Fruit fly (Drosophila melanogaster) whole organism, embryonic: ENCODE data around the gene Tps1.

Source experiments
- Abd-B ChIP-seq: fragments of 200-800 bp; sonication (Bioruptor generic); optimal IDR thresholded peaks from 2 replicates; lab custom pipeline; 2018; ENCODE audit warnings: missing biosample characterization, mild to moderate bottlenecking, missing genetic modification characterization, moderate library complexity
- Bdp1 ChIP-seq: fragments of 200-800 bp; sonication (Bioruptor generic); optimal IDR thresholded peaks from 3 replicates; lab custom pipeline; 2016; ENCODE audit warnings: missing biosample characterization, missing genetic modification characterization
- C15 ChIP-seq: fragments of 200-800 bp; sonication (Bioruptor generic); IDR thresholded peaks from 3 replicates; pipeline ENCODE4 v1.3.6; 2022; ENCODE audit warnings: missing biosample characterization, missing genetic modification characterization
- CG1024 ChIP-seq: fragments of 200-800 bp; sonication (Bioruptor generic); IDR thresholded peaks from 2 replicates; pipeline ENCODE4 v1.3.6; 2022; ENCODE audit warnings: missing biosample characterization, missing genetic modification characterization
- CG11696 ChIP-seq: fragments of 200-800 bp; sonication (Bioruptor generic); IDR thresholded peaks from 2 replicates; pipeline ENCODE4 v1.3.6; 2022; ENCODE audit warnings: missing biosample characterization, missing genetic modification characterization
- CG14014 ChIP-seq: fragments of 200-800 bp; sonication (Bioruptor generic); IDR thresholded peaks from 2 replicates; pipeline ENCODE4 v1.3.6; 2022; ENCODE audit warnings: missing biosample characterization, missing genetic modification characterization
- CG14860 ChIP-seq: fragments of 200-800 bp; sonication (Bioruptor generic); IDR thresholded peaks from 3 replicates; pipeline ENCODE4 v1.3.6; 2022; ENCODE audit warnings: missing biosample characterization, missing genetic modification characterization; ENCODE audit not compliant: partially characterized antibody
- CG15514 ChIP-seq: fragments of 200-800 bp; sonication (Bioruptor generic); optimal IDR thresholded peaks from 3 replicates; lab custom pipeline; 2017; ENCODE audit warnings: missing biosample characterization, missing genetic modification characterization, mild to moderate bottlenecking, moderate library complexity, missing genetic modification reagents
- CG1602 ChIP-seq: fragments of 200-800 bp; sonication (Bioruptor generic); optimal IDR thresholded peaks from 3 replicates; lab custom pipeline; 2016; ENCODE audit warnings: missing biosample characterization, missing genetic modification characterization
- CG1603 ChIP-seq: fragments of 200-800 bp; sonication (Bioruptor generic); optimal IDR thresholded peaks from 2 replicates; lab custom pipeline; 2019; ENCODE audit warnings: missing biosample characterization, mild to moderate bottlenecking, missing genetic modification characterization, moderate library complexity
- CG17328 ChIP-seq: fragments of 200-800 bp; sonication (Bioruptor generic); IDR thresholded peaks from 2 replicates; pipeline ENCODE4 v1.3.6; 2022; ENCODE audit warnings: missing biosample characterization, missing genetic modification characterization
- CG18619 ChIP-seq: fragments of 200-800 bp; sonication (Bioruptor generic); optimal IDR thresholded peaks from 3 replicates; lab custom pipeline; 2017; ENCODE audit warnings: missing biosample characterization, mild to moderate bottlenecking, missing genetic modification characterization
- CG2116 ChIP-seq: fragments of 200-800 bp; sonication (Bioruptor generic); optimal IDR thresholded peaks from 3 replicates; lab custom pipeline; 2018; ENCODE audit warnings: missing biosample characterization, mild to moderate bottlenecking, missing genetic modification characterization
- CG2202 ChIP-seq: fragments of 200-800 bp; sonication (Bioruptor generic); optimal IDR thresholded peaks from 2 replicates; lab custom pipeline; 2018; ENCODE audit warnings: missing biosample characterization, mild to moderate bottlenecking, missing genetic modification characterization
- CG31388 ChIP-seq: fragments of 200-800 bp; sonication (Bioruptor generic); optimal IDR thresholded peaks from 2 replicates; lab custom pipeline; 2016; ENCODE audit warnings: missing biosample characterization, missing genetic modification characterization
- CG4820 ChIP-seq: fragments of 200-800 bp; sonication (Bioruptor generic); optimal IDR thresholded peaks from 3 replicates; lab custom pipeline; 2016; ENCODE audit warnings: missing biosample characterization, missing genetic modification characterization
- CG6272 ChIP-seq: fragments of 200-800 bp; sonication (Bioruptor generic); IDR thresholded peaks from 2 replicates; pipeline ENCODE4 v1.3.6; 2022; ENCODE audit warnings: missing biosample characterization, missing genetic modification characterization
- CG7928 ChIP-seq: fragments of 200-800 bp; sonication (Bioruptor generic); optimal IDR thresholded peaks from 2 replicates; lab custom pipeline; 2017; ENCODE audit warnings: missing biosample characterization, mild to moderate bottlenecking, missing genetic modification characterization
- CG7963 ChIP-seq: fragments of 200-800 bp; sonication (Bioruptor generic); IDR thresholded peaks from 3 replicates; pipeline ENCODE4 v1.3.6; 2022; ENCODE audit warnings: missing biosample characterization, missing genetic modification characterization; ENCODE audit not compliant: partially characterized antibody
- CG9876 ChIP-seq: fragments of 200-800 bp; sonication (Bioruptor generic); optimal IDR thresholded peaks from 2 replicates; lab custom pipeline; 2016; ENCODE audit warnings: missing biosample characterization, missing genetic modification characterization
- Camta ChIP-seq: fragments of 200-800 bp; sonication (Bioruptor generic); optimal IDR thresholded peaks from 2 replicates; lab custom pipeline; 2016; ENCODE audit warnings: missing biosample characterization, missing genetic modification characterization
- CkIIα-i1 ChIP-seq: fragments of 200-800 bp; sonication (Bioruptor generic); IDR thresholded peaks from 2 replicates; pipeline ENCODE4 v1.3.6; 2022; ENCODE audit warnings: missing biosample characterization, missing genetic modification characterization
- Dad ChIP-seq: fragments of 200-800 bp; sonication (Bioruptor generic); optimal IDR thresholded peaks from 3 replicates; lab custom pipeline; 2016; ENCODE audit warnings: missing biosample characterization, missing genetic modification characterization
- Doc3 ChIP-seq: fragments of 200-800 bp; sonication (Bioruptor generic); IDR thresholded peaks from 3 replicates; pipeline ENCODE4 v1.3.6; 2022; ENCODE audit warnings: missing biosample characterization, missing genetic modification characterization; ENCODE audit not compliant: partially characterized antibody
- E2f1 ChIP-seq: fragments of 200-800 bp; sonication (Bioruptor generic); IDR thresholded peaks from 2 replicates; pipeline ENCODE4 v1.3.6; 2022; ENCODE audit warnings: missing biosample characterization, missing genetic modification characterization
- Ets65A ChIP-seq: fragments of 200-800 bp; sonication (Bioruptor generic); peaks from one replicate; lab custom pipeline; 2016; ENCODE audit warnings: missing biosample characterization, missing genetic modification characterization
- H15 ChIP-seq: fragments of 200-800 bp; sonication (Bioruptor generic); IDR thresholded peaks from 3 replicates; pipeline ENCODE4 v1.3.6; 2022; ENCODE audit warnings: missing biosample characterization, missing genetic modification characterization
- Hsf ChIP-seq: fragments of 200-800 bp; sonication (Bioruptor generic); optimal IDR thresholded peaks from 3 replicates; lab custom pipeline; 2016; ENCODE audit warnings: missing biosample characterization, missing genetic modification characterization
- Lhr ChIP-seq: fragments of 200-800 bp; sonication (Bioruptor generic); optimal IDR thresholded peaks from 3 replicates; lab custom pipeline; 2017; ENCODE audit warnings: mild to moderate bottlenecking, missing biosample characterization, missing genetic modification reagents, missing genetic modification characterization
- Lpt ChIP-seq: fragments of >200 bp; optimal IDR thresholded peaks from 2 replicates; lab custom pipeline; 2018; ENCODE audit warnings: missing biosample characterization, missing genetic modification characterization
- MTF-1 ChIP-seq: fragments of 200-800 bp; sonication (Bioruptor generic); optimal IDR thresholded peaks from 2 replicates; lab custom pipeline; 2018; ENCODE audit warnings: missing biosample characterization, mild to moderate bottlenecking, missing genetic modification characterization, borderline replicate concordance
- Scr ChIP-seq: fragments of 200-800 bp; sonication (Bioruptor generic); IDR thresholded peaks from 2 replicates; pipeline ENCODE4 v1.3.6; 2022; ENCODE audit warnings: missing biosample characterization, missing genetic modification characterization; ENCODE audit not compliant: partially characterized antibody
- Sin3A ChIP-seq: fragments of >200 bp; optimal IDR thresholded peaks from 2 replicates; lab custom pipeline; 2018
- Sox100B ChIP-seq: fragments of 200-800 bp; sonication (Bioruptor generic); optimal IDR thresholded peaks from 3 replicates; lab custom pipeline; 2018; ENCODE audit warnings: missing biosample characterization, mild to moderate bottlenecking, missing genetic modification characterization
- Ssrp ChIP-seq: fragments of 200-800 bp; sonication (Bioruptor generic); optimal IDR thresholded peaks from 2 replicates; lab custom pipeline; 2018; ENCODE audit warnings: missing biosample characterization, mild to moderate bottlenecking, missing genetic modification characterization, moderate library complexity
- al ChIP-seq: fragments of 200-800 bp; sonication (Bioruptor generic); IDR thresholded peaks from 2 replicates; pipeline ENCODE4 v1.3.6; 2022; ENCODE audit warnings: missing biosample characterization, missing genetic modification characterization
- ase ChIP-seq: fragments of 200-800 bp; sonication (Bioruptor generic); IDR thresholded peaks from 3 replicates; pipeline ENCODE4 v1.3.6; 2022; ENCODE audit warnings: missing biosample characterization, missing genetic modification characterization
- cas ChIP-seq: fragments of 200-800 bp; sonication (Bioruptor generic); IDR thresholded peaks from 2 replicates; pipeline ENCODE4 v1.3.6; 2022; ENCODE audit warnings: missing biosample characterization, missing genetic modification characterization
- chinmo ChIP-seq: fragments of 200-800 bp; sonication (Bioruptor generic); IDR thresholded peaks from 4 replicates; pipeline ENCODE4 v1.3.6; 2022; ENCODE audit warnings: missing biosample characterization, missing genetic modification characterization; ENCODE audit not compliant: partially characterized antibody
- dmrt99B ChIP-seq: fragments of 200-800 bp; sonication (Bioruptor generic); optimal IDR thresholded peaks from 2 replicates; lab custom pipeline; 2018; ENCODE audit warnings: missing biosample characterization, mild to moderate bottlenecking, missing genetic modification characterization, moderate library complexity
- en ChIP-seq: fragments of 200-800 bp; sonication (Bioruptor generic); optimal IDR thresholded peaks from 2 replicates; lab custom pipeline; 2016; ENCODE audit warnings: missing biosample characterization, missing genetic modification characterization
- fd102C ChIP-seq: fragments of 200-800 bp; sonication (Bioruptor generic); optimal IDR thresholded peaks from 2 replicates; lab custom pipeline; 2018; ENCODE audit warnings: missing biosample characterization, mild to moderate bottlenecking, missing genetic modification characterization, moderate library complexity
- grn ChIP-seq: fragments of 200-800 bp; sonication (Bioruptor generic); optimal IDR thresholded peaks from 3 replicates; lab custom pipeline; 2017; ENCODE audit warnings: missing biosample characterization, missing genetic modification characterization
- ind ChIP-seq: fragments of 200-800 bp; sonication (Bioruptor generic); optimal IDR thresholded peaks from 3 replicates; lab custom pipeline; 2016; ENCODE audit warnings: missing biosample characterization, missing genetic modification characterization
- jing ChIP-seq: fragments of 200-800 bp; sonication (Bioruptor generic); optimal IDR thresholded peaks from 2 replicates; lab custom pipeline; 2018; ENCODE audit warnings: missing biosample characterization, mild to moderate bottlenecking, missing genetic modification characterization
- salm ChIP-seq: fragments of 200-800 bp; sonication (Bioruptor generic); optimal IDR thresholded peaks from 2 replicates; lab custom pipeline; 2018; ENCODE audit warnings: missing biosample characterization, mild to moderate bottlenecking, missing genetic modification characterization
- shn ChIP-seq: fragments of 200-800 bp; sonication (Bioruptor generic); optimal IDR thresholded peaks from 3 replicates; lab custom pipeline; 2016; ENCODE audit warnings: missing biosample characterization, missing genetic modification characterization
- sug ChIP-seq: fragments of 200-800 bp; optimal IDR thresholded peaks from 2 replicates; lab custom pipeline; 2019; ENCODE audit warnings: missing biosample characterization, mild to moderate bottlenecking, missing genetic modification characterization, moderate library complexity
- trem ChIP-seq: fragments of 200-800 bp; optimal IDR thresholded peaks from 3 replicates; lab custom pipeline; 2019; ENCODE audit warnings: missing biosample characterization, mild to moderate bottlenecking, missing genetic modification characterization, moderate library complexity
- usp ChIP-seq: fragments of >200 bp; optimal IDR thresholded peaks from 2 replicates; lab custom pipeline; 2017; ENCODE audit warnings: missing biosample characterization, missing genetic modification characterization
- wek ChIP-seq: fragments of 200-800 bp; sonication (Bioruptor generic); optimal IDR thresholded peaks from 3 replicates; lab custom pipeline; 2018; ENCODE audit warnings: missing biosample characterization, mild to moderate bottlenecking, missing genetic modification characterization, moderate library complexity

Gene Tps1

dm6 chr2L:4350683-4351324, 37.3 kb upstream of the Tps1 start (continued):
- TF ChIP-seq CG1603 (tag; lab: Kevin White, UChicago) (peak; percentile 58), shn (GFP tag; lab: Kevin White, UChicago) (peak; percentile 41), C15 (GFP tag; lab: Robert Waterston, UW) (no peak), ind (GFP tag; lab: Kevin White, UChicago) (peak; percentile 9), MTF-1 (GFP tag; lab: Kevin White, UChicago) (no peak), Ssrp (peak; percentile 54), CG2202 (tag; lab: Kevin White, UChicago) (peak; percentile 64), CG9876 (GFP tag; lab: Kevin White, UChicago) (no peak), Camta (peak; percentile 68), jing (GFP tag; lab: Kevin White, UChicago) (peak; percentile 5), CG17328 (peak; percentile 77), Lhr (no peak), en (peak; percentile 52), Lpt (GFP tag; lab: Kevin White, UChicago) (no peak), CkIIα-i1 (GFP tag; lab: Robert Waterston, UW) (no peak), E2f1 (peak; percentile 47; the same call in 1 of the 2 replicates), trem (tag; lab: Kevin White, UChicago) (peak; percentile 83), Sin3A (lab: Kevin White, UChicago) (no peak), chinmo (GFP tag; lab: Robert Waterston, UW) (no peak), H15 (GFP tag; lab: Robert Waterston, UW) (0 out of 3 replicates have a peak, but pooled peaks have one; percentile 35), CG2116 (GFP tag; lab: Kevin White, UChicago) (peak; percentile 32), salm (tag; lab: Kevin White, UChicago) (no peak), Sox100B (peak; percentile 28), CG6272 (no peak), grn (no peak), usp (GFP tag; lab: Kevin White, UChicago) (no peak), CG7963 (GFP tag; lab: Robert Waterston, UW) (no peak), Hsf (peak; percentile 66), CG31388 (GFP tag; lab: Kevin White, UChicago) (no peak), Abd-B (GFP tag; lab: Kevin White, UChicago) (peak; percentile 26), Scr (GFP tag; lab: Robert Waterston, UW) (no peak), fd102C (peak; percentile 82), sug (tag; lab: Kevin White, UChicago) (no peak), Doc3 (no peak), ase (GFP tag; lab: Robert Waterston, UW) (no peak), CG1024 (GFP tag; lab: Robert Waterston, UW) (no peak), CG18619 (GFP tag; lab: Kevin White, UChicago) (peak; percentile 11), CG7928 (GFP tag; lab: Kevin White, UChicago) (no peak), CG1602 (peak; percentile 71), CG11696 (GFP tag; lab: Robert Waterston, UW) (no peak), Ets65A (GFP tag; lab: Kevin White, UChicago) (peak; percentile 89), Bdp1 (GFP tag; lab: Kevin White, UChicago) (peak; percentile 21), cas (GFP tag; lab: Robert Waterston, UW) (no peak), dmrt99B (tag; lab: Kevin White, UChicago) (peak; percentile 53), CG4820 (GFP tag; lab: Kevin White, UChicago) (peak; percentile 70), CG15514 (GFP tag; lab: Kevin White, UChicago) (no peak), al (GFP tag; lab: Robert Waterston, UW) (no peak), CG14860 (GFP tag; lab: Robert Waterston, UW) (no peak), wek (GFP tag; lab: Kevin White, UChicago) (no peak), CG14014 (GFP tag; lab: Robert Waterston, UW) (no peak), Dad (GFP tag; lab: Kevin White, UChicago) (peak; percentile 37)
